Worm (Caenorhabditis elegans) whole organism, late embryonic: ENCODE measurements around the gene T25B9.11.

Experiments used
- F13H6.1 ChIP-seq: sonication (generic microtip); optimal IDR thresholded peaks from 2 replicates; lab custom pipeline; 2016; ENCODE audit warnings: missing genetic modification characterization, missing compliant biosample characterization
- Y22D7AL.16 ChIP-seq: sonication (generic microtip); optimal IDR thresholded peaks from 2 replicates; lab custom pipeline; 2016; ENCODE audit warnings: missing genetic modification characterization, missing compliant biosample characterization
- ama-1 ChIP-seq: fragments of 150-350 bp; optimal IDR thresholded peaks from 2 replicates; lab custom pipeline; 2014
- che-1 ChIP-seq: sonication (generic microtip); optimal IDR thresholded peaks from 2 replicates; lab custom pipeline; 2016; ENCODE audit warnings: mild to moderate bottlenecking, missing genetic modification characterization, missing compliant biosample characterization
- lim-6 ChIP-seq: sonication (generic microtip); optimal IDR thresholded peaks from 2 replicates; lab custom pipeline; 2016; ENCODE audit warnings: missing genetic modification characterization, missing compliant biosample characterization
- madf-2 ChIP-seq: sonication (generic microtip); optimal IDR thresholded peaks from 2 replicates; lab custom pipeline; 2017; ENCODE audit warnings: missing genetic modification characterization, missing compliant biosample characterization
- pqm-1 ChIP-seq: sonication (generic microtip); optimal IDR thresholded peaks from 2 replicates; lab custom pipeline; 2016; ENCODE audit warnings: missing genetic modification characterization, missing compliant biosample characterization
- unc-86 ChIP-seq: sonication (generic microtip); optimal IDR thresholded peaks from 2 replicates; lab custom pipeline; 2016; ENCODE audit warnings: missing genetic modification characterization, missing compliant biosample characterization

DNA sequence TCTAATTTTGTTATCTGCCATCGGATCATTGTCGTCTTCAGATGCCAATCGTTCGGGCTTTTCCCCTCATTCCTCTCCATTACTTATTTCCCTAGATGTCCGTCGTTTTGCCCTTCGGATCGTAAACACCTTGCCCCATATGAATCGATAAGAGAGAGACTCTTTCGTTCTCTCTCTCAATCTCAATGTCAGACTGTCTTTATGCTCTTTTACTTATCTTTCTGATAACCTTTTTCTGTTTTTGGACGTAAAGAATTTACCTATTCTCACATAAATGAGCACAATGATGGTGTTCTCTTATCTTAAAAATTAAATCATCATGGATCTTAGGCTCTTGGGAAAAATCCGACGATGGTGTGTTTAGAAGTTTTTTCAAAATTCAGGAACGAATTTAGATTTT lies 32.4 kb downstream of the T25B9.11 start:
- TF ChIP-seq madf-2 (tag; lab: Kevin White, UChicago) (no peak), lim-6 (no peak), pqm-1 (tag; lab: Kevin White, UChicago) (no peak), F13H6.1 (tag; lab: Kevin White, UChicago) (no peak), Y22D7AL.16 (tag; lab: Kevin White, UChicago) (no peak), che-1 (tag; lab: Kevin White, UChicago) (no peak), ama-1 (lab: Kevin White, UChicago) (no peak), unc-86 (tag; lab: Kevin White, UChicago) (no peak)
